Fruit fly (Drosophila melanogaster) whole organism, prepupa: Measurements from ENCODE around the gene Ctr1A.

ENCODE experiments used
- CG11762 ChIP-seq: fragments of 200-800 bp; sonication (Bioruptor generic); optimal IDR thresholded peaks from 3 replicates; lab custom pipeline; 2016; ENCODE audit warnings: missing biosample characterization, missing genetic modification characterization; ENCODE audit not compliant: insufficient read depth
- CG6276 ChIP-seq: fragments of 200-800 bp; sonication (Bioruptor generic); optimal IDR thresholded peaks from 2 replicates; lab custom pipeline; 2017; ENCODE audit warnings: missing biosample characterization, mild to moderate bottlenecking, missing genetic modification characterization
- CG6808 ChIP-seq: fragments of 200-800 bp; sonication (Bioruptor generic); optimal IDR thresholded peaks from 3 replicates; lab custom pipeline; 2017; ENCODE audit warnings: missing biosample characterization, missing genetic modification characterization, mild to moderate bottlenecking, moderate library complexity, missing genetic modification reagents
- CG6854 ChIP-seq: fragments of 200-800 bp; sonication (Bioruptor generic); optimal IDR thresholded peaks from 2 replicates; lab custom pipeline; 2017; ENCODE audit warnings: missing biosample characterization, mild to moderate bottlenecking, missing genetic modification characterization
- Hr38 ChIP-seq: sonication (Bioruptor generic); optimal IDR thresholded peaks from 2 replicates; lab custom pipeline; 2016; ENCODE audit warnings: missing biosample characterization, missing genetic modification characterization
- Sox14 ChIP-seq: fragments of 200-800 bp; sonication (Bioruptor generic); optimal IDR thresholded peaks from 3 replicates; lab custom pipeline; 2016; ENCODE audit warnings: missing biosample characterization, missing genetic modification characterization
- achi ChIP-seq: fragments of 200-800 bp; sonication (Bioruptor generic); optimal IDR thresholded peaks from 3 replicates; lab custom pipeline; 2016; ENCODE audit warnings: missing biosample characterization, missing genetic modification characterization
- dsx ChIP-seq: fragments of 200-800 bp; optimal IDR thresholded peaks from 3 replicates; lab custom pipeline; 2019; ENCODE audit warnings: missing biosample characterization, mild to moderate bottlenecking, missing genetic modification characterization, moderate library complexity; ENCODE audit not compliant: poor library complexity, severe bottlenecking

DNA sequence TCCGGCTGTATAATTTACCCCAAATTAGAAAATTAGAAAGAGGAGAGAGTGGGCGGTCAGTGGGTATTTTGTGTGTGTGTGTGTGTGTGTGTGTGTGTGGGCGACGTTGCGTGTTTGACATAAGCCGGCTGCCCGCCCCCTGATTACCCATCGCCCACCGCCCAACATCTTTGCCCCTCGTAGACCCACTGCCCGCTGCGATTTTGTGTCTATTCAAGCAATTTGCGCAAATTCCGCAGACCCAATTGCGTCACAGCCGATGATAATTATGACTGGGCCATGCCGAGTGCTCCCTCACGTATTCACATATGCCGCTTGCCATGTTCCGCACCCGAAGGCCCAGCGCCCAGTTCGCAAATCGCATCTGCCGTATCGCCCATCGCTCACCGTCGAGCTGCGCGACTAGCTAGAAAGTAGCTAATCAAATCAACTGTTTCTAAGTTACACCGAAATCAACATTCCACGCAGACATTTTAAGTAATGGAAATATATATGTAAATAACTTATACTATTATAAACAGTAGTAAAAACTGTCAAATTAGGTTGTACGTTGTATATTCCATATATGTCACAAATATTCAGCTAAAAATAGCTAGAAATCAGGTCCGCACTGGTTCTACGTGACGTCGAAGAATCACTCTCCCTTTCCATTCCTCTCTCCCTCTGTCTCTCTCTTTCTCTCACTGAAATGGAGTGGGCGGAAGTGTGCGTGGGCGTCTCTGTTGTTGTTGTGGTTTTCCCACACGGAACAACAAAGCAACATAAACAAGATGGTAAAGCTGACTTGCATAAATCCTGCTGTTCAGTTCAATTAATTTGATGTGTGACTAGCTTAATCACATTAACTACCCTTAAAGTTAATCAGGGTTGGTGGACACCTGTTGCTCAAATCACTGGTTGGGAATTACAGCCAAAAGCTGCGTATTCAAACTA, 4.6 kb upstream of the Ctr1A start:
- TF ChIP-seq Sox14 (GFP tag; lab: Kevin White, UChicago) = no peak
- peak; percentile 40 for TF ChIP-seq CG6808 (GFP tag; lab: Kevin White, UChicago)
- no peak for TF ChIP-seq Hr38 (GFP tag; lab: Kevin White, UChicago)
- TF ChIP-seq CG6276 (GFP tag; lab: Kevin White, UChicago) = peak; percentile 55
- TF ChIP-seq CG11762 (GFP tag; lab: Kevin White, UChicago) = no peak
- TF ChIP-seq dsx (GFP tag; lab: Kevin White, UChicago) = peak; percentile 48
- TF ChIP-seq CG6854 (GFP tag; lab: Kevin White, UChicago) = peak; percentile 46
- TF ChIP-seq achi (GFP tag; lab: Kevin White, UChicago) = peak; percentile 13
